Fruit fly (Drosophila melanogaster) S2 (cell line): Measurements from ENCODE around the gene Rab3-GEF.

Experiments used
- CG8478 ChIP-seq: fragments of >200 bp; optimal IDR thresholded peaks from 2 replicates; lab custom pipeline; 2018
- CTCF ChIP-seq, 2 experiments: fragments of >200 bp; optimal IDR thresholded peaks; 2 replicates each; lab custom pipeline; 2018

- TF ChIP-seq CG8478 (lab: Kevin White, UChicago): no peak
- no peak for TF ChIP-seq CTCF (optimal IDR thresholded peaks at IDR 0.05; lab: Kevin White, UChicago)
These were observed 30.6 kb downstream of the Rab3-GEF start for dm6 chrX:15120116-15120515.
